Worm (Caenorhabditis elegans) whole organism, late embryonic: Measurements from ENCODE around the gene F52G3.5.

Source experiments
- C38D4.7 ChIP-seq: fragments of 200-800 bp; sonication (Bioruptor generic); optimal IDR thresholded peaks from 2 replicates; lab custom pipeline; 2018; ENCODE audit warnings: mild to moderate bottlenecking, missing genetic modification characterization, moderate library complexity, missing compliant biosample characterization
- K02D7.2 ChIP-seq: sonication (generic microtip); optimal IDR thresholded peaks from 2 replicates; lab custom pipeline; 2017; ENCODE audit warnings: mild to moderate bottlenecking, missing genetic modification characterization, missing compliant biosample characterization
- K09A11.1 ChIP-seq: sonication (generic microtip); optimal IDR thresholded peaks from 2 replicates; lab custom pipeline; 2017; ENCODE audit warnings: antibody characterized with exemption, mild to moderate bottlenecking, missing genetic modification characterization, missing compliant biosample characterization; ENCODE audit not compliant: insufficient read depth
- ama-1 ChIP-seq: fragments of 150-350 bp; optimal IDR thresholded peaks from 2 replicates; lab custom pipeline; 2014
- ceh-18 ChIP-seq: sonication (generic microtip); optimal IDR thresholded peaks from 2 replicates; lab custom pipeline; 2016; ENCODE audit warnings: missing genetic modification characterization, missing compliant biosample characterization
- ceh-19 ChIP-seq: fragments of 200-800 bp; sonication (Bioruptor generic); optimal IDR thresholded peaks from 2 replicates; lab custom pipeline; 2018; ENCODE audit warnings: mild to moderate bottlenecking, missing genetic modification characterization, missing compliant biosample characterization
- ceh-34 ChIP-seq: sonication (generic microtip); optimal IDR thresholded peaks from 2 replicates; lab custom pipeline; 2016; ENCODE audit warnings: mild to moderate bottlenecking, missing genetic modification characterization, missing compliant biosample characterization
- ceh-45 ChIP-seq: fragments of 200-800 bp; sonication (Bioruptor generic); IDR thresholded peaks from 2 replicates; pipeline ENCODE4 v1.3.6; 2022; ENCODE audit warnings: missing genetic modification reagents, missing genetic modification characterization, missing compliant biosample characterization
- ceh-48 ChIP-seq: sonication (generic microtip); optimal IDR thresholded peaks from 2 replicates; lab custom pipeline; 2016; ENCODE audit warnings: missing genetic modification characterization, inconsistent platforms, missing compliant biosample characterization
- ceh-9 ChIP-seq: sonication (generic microtip); optimal IDR thresholded peaks from 2 replicates; lab custom pipeline; 2016; ENCODE audit warnings: mild to moderate bottlenecking, missing genetic modification characterization, inconsistent platforms, missing compliant biosample characterization
- che-1 ChIP-seq: sonication (generic microtip); optimal IDR thresholded peaks from 2 replicates; lab custom pipeline; 2016; ENCODE audit warnings: mild to moderate bottlenecking, missing genetic modification characterization, missing compliant biosample characterization
- dmd-4 ChIP-seq: sonication (generic microtip); optimal IDR thresholded peaks from 2 replicates; lab custom pipeline; 2016; ENCODE audit warnings: borderline replicate concordance, missing genetic modification characterization, missing compliant biosample characterization
- dve-1 ChIP-seq: sonication (generic microtip); optimal IDR thresholded peaks from 2 replicates; lab custom pipeline; 2017; ENCODE audit warnings: antibody characterized with exemption, mild to moderate bottlenecking, missing genetic modification characterization, missing compliant biosample characterization
- elt-2 ChIP-seq: sonication (generic microtip); optimal IDR thresholded peaks from 2 replicates; lab custom pipeline; 2016; ENCODE audit warnings: missing genetic modification reagents, missing genetic modification characterization, missing compliant biosample characterization
- ets-4 ChIP-seq: sonication (generic microtip); optimal IDR thresholded peaks from 2 replicates; lab custom pipeline; 2016; ENCODE audit warnings: missing genetic modification characterization, missing compliant biosample characterization
- eyg-1 ChIP-seq: sonication (generic microtip); optimal IDR thresholded peaks from 2 replicates; lab custom pipeline; 2016; ENCODE audit warnings: missing genotype, missing genetic modification characterization, missing compliant biosample characterization
- fax-1 ChIP-seq: sonication (generic microtip); optimal IDR thresholded peaks from 2 replicates; lab custom pipeline; 2016; ENCODE audit warnings: missing genotype, missing genetic modification characterization, missing compliant biosample characterization
- fkh-6 ChIP-seq: sonication (generic microtip); optimal IDR thresholded peaks from 2 replicates; lab custom pipeline; 2016; ENCODE audit warnings: missing genetic modification characterization, missing compliant biosample characterization
- hlh-6 ChIP-seq: sonication (generic microtip); optimal IDR thresholded peaks from 2 replicates; lab custom pipeline; 2016; ENCODE audit warnings: missing genotype, missing genetic modification characterization, missing compliant biosample characterization
- lim-6 ChIP-seq: sonication (generic microtip); optimal IDR thresholded peaks from 2 replicates; lab custom pipeline; 2016; ENCODE audit warnings: missing genetic modification characterization, missing compliant biosample characterization
- madf-2 ChIP-seq: sonication (generic microtip); optimal IDR thresholded peaks from 2 replicates; lab custom pipeline; 2017; ENCODE audit warnings: missing genetic modification characterization, missing compliant biosample characterization
- nhr-232 ChIP-seq: sonication (generic microtip); optimal IDR thresholded peaks from 2 replicates; lab custom pipeline; 2016; ENCODE audit warnings: missing genetic modification characterization, missing compliant biosample characterization
- npax-4 ChIP-seq: sonication (generic microtip); optimal IDR thresholded peaks from 2 replicates; lab custom pipeline; 2016; ENCODE audit warnings: missing genetic modification characterization, missing compliant biosample characterization
- odd-2 ChIP-seq: sonication (generic microtip); optimal IDR thresholded peaks from 2 replicates; lab custom pipeline; 2017; ENCODE audit warnings: antibody characterized with exemption, mild to moderate bottlenecking, missing genetic modification characterization, missing compliant biosample characterization
- pag-3 ChIP-seq: sonication (generic microtip); optimal IDR thresholded peaks from 2 replicates; lab custom pipeline; 2016; ENCODE audit warnings: missing compliant biosample characterization, missing genetic modification characterization, borderline replicate concordance
- pax-1 ChIP-seq: fragments of 150-350 bp; optimal IDR thresholded peaks from 2 replicates; lab custom pipeline; 2014; ENCODE audit warnings: missing biosample characterization, missing genetic modification characterization
- pha-2 ChIP-seq: sonication (generic microtip); optimal IDR thresholded peaks from 2 replicates; lab custom pipeline; 2017; ENCODE audit warnings: mild to moderate bottlenecking, missing genetic modification characterization, missing compliant biosample characterization
- pha-4 ChIP-seq: fragments of 150-350 bp; optimal IDR thresholded peaks from 2 replicates; lab custom pipeline; 2018; ENCODE audit warnings: missing biosample characterization, missing genetic modification reagents, missing genetic modification characterization
- pqm-1 ChIP-seq: sonication (generic microtip); optimal IDR thresholded peaks from 2 replicates; lab custom pipeline; 2016; ENCODE audit warnings: missing genetic modification characterization, missing compliant biosample characterization
- pros-1 ChIP-seq: fragments of 150-350 bp; optimal IDR thresholded peaks from 2 replicates; lab custom pipeline; 2014; ENCODE audit warnings: missing biosample characterization, missing genetic modification reagents, missing genetic modification characterization
- rnt-1 ChIP-seq: sonication (generic microtip); optimal IDR thresholded peaks from 2 replicates; lab custom pipeline; 2016; ENCODE audit warnings: missing genetic modification characterization, missing compliant biosample characterization
- sox-2 ChIP-seq: fragments of 200-800 bp; sonication (Bioruptor generic); IDR thresholded peaks from 2 replicates; pipeline ENCODE4 v1.3.6; 2022; ENCODE audit warnings: missing genetic modification reagents, missing genetic modification characterization, missing compliant biosample characterization
- tbx-7 ChIP-seq: sonication (generic microtip); optimal IDR thresholded peaks from 2 replicates; lab custom pipeline; 2016; ENCODE audit warnings: missing genotype, missing genetic modification characterization, missing compliant biosample characterization
- ttx-3 ChIP-seq: sonication (generic microtip); optimal IDR thresholded peaks from 2 replicates; lab custom pipeline; 2016; ENCODE audit warnings: missing genetic modification reagents, missing genetic modification characterization, missing compliant biosample characterization
- unc-3 ChIP-seq, 2 experiments: fragments of 200-800 bp in 1 of 2; sonication (Bioruptor generic) in 1 of 2; sonication (generic microtip) in 1 of 2; conservative IDR thresholded peaks in 1 of 2; optimal IDR thresholded peaks in 1 of 2; 2 replicates each; pipeline versions ENCODE4 v1.3.6 to Lab custom; 2016 to 2022; ENCODE audit warnings: missing compliant biosample characterization in 2 of 2, missing genetic modification characterization in 2 of 2, missing genetic modification reagents in 1 of 2
- unc-42 ChIP-seq: sonication (generic microtip); optimal IDR thresholded peaks from 2 replicates; lab custom pipeline; 2016; ENCODE audit warnings: missing genotype, missing genetic modification characterization, missing compliant biosample characterization
- unc-86 ChIP-seq: sonication (generic microtip); optimal IDR thresholded peaks from 2 replicates; lab custom pipeline; 2016; ENCODE audit warnings: missing genetic modification characterization, missing compliant biosample characterization
- ztf-16 ChIP-seq: sonication (generic microtip); optimal IDR thresholded peaks from 2 replicates; lab custom pipeline; 2017; ENCODE audit warnings: missing genetic modification characterization, missing compliant biosample characterization

The F52G3.5 gene

ce11 chrX:16976043-16976442 lies at the start of gene F52G3.5:
F52G3.5 (minus strand) TSS chrX:16976143.
- no peak for TF ChIP-seq ceh-34 (tag; lab: Kevin White, UChicago)
- no peak for TF ChIP-seq unc-86 (tag; lab: Kevin White, UChicago)
- no peak for TF ChIP-seq che-1
- TF ChIP-seq sox-2 (GFP tag; lab: Robert Waterston, UW), result no peak
- TF ChIP-seq nhr-232 (tag; lab: Kevin White, UChicago), result no peak
- TF ChIP-seq pax-1 (tag; lab: Kevin White, UChicago), result no peak

- no peak for TF ChIP-seq ets-4 (tag; lab: Kevin White, UChicago)
- TF ChIP-seq unc-86 (tag; lab: Kevin White, UChicago), result no peak
- TF ChIP-seq pqm-1, result no peak
- no peak for TF ChIP-seq ama-1 (lab: Kevin White, UChicago)
- no peak for TF ChIP-seq pros-1 (tag; lab: Kevin White, UChicago)
- no peak for TF ChIP-seq eyg-1 (tag; lab: Kevin White, UChicago)
- TF ChIP-seq sox-2 (GFP tag; lab: Robert Waterston, UW), result no peak
- no peak for TF ChIP-seq npax-4
- TF ChIP-seq C38D4.7 (GFP tag; lab: Kevin White, UChicago), result no peak
- TF ChIP-seq K09A11.1 (tag; lab: Kevin White, UChicago), result no peak
- no peak for TF ChIP-seq ceh-48 (tag; lab: Kevin White, UChicago)
- TF ChIP-seq tbx-7 (tag; lab: Kevin White, UChicago), result no peak
- no peak for TF ChIP-seq ceh-45 (GFP tag; lab: Robert Waterston, UW)
- no peak for TF ChIP-seq ceh-9 (tag; lab: Kevin White, UChicago)
- TF ChIP-seq pha-2 (tag; lab: Kevin White, UChicago), result no peak
These were observed 44.9 kb upstream of the F52G3.5 start, which contains the start of gene F35B3.4 for ce11 chrX:17020858-17021257. F35B3.4 (minus strand) TSS chrX:17020958.

DNA sequence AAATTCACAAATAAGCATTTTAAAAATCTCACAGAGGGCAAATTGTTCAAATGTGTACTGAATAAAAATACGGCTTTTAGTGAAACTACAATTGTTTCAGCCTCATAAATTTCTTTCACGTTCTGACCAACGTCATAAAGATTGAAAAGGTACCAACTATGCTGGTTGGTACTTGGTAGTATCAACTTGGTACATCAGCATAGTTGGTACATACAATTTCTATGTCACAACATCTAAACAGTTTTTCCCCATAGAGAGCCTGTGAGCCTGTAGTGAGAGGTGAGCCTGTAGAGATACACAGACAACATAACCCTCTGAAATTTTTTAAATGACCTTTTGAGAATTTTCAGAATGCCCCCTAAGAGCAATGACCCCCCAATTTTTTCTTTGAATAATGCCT lies 43.2 kb upstream of the F52G3.5 start:
- TF ChIP-seq odd-2 (tag; lab: Kevin White, UChicago) (no peak), K02D7.2 (tag; lab: Kevin White, UChicago) (no peak), ceh-18 (tag; lab: Kevin White, UChicago) (no peak), pros-1 (tag; lab: Kevin White, UChicago) (no peak), unc-3 (GFP tag; conservative IDR thresholded peaks at IDR 0.05; lab: Robert Waterston, UW) (no peak), unc-3 (tag; optimal IDR thresholded peaks at IDR 0.05; lab: Kevin White, UChicago) (no peak), ama-1 (lab: Kevin White, UChicago) (no peak), dve-1 (no peak), elt-2 (tag; lab: Kevin White, UChicago) (no peak), hlh-6 (tag; lab: Kevin White, UChicago) (no peak), nhr-232 (tag; lab: Kevin White, UChicago) (no peak), pag-3 (no peak)
- TF ChIP-seq, all 69 proteins: peak for 0

DNA sequence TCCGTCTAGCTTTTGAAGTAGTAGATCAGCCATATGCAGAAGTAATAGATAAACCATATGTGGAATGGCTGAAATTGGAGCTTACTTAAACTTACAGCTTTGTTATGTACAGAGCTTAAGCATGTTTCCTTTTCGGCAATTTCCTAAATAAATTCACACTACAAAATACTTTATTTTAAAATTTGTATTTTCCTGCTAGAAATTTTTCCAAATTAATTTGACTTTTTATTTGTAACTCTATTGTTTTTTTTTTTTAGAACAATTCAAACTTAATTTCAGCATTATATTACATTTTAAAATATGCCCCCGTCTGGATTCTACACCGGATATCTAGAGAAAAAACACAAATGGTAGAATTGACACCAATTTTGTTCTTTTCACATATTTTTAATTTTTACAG lies 37.2 kb upstream of the F52G3.5 start, which contains the start of gene F35B3.3:
Gene F35B3.3, plus strand, starts transcription at position 301 of the 400 bp plus-strand sequence.
- no peak for TF ChIP-seq che-1
- no peak for TF ChIP-seq ceh-45 (GFP tag; lab: Robert Waterston, UW)
- no peak for TF ChIP-seq npax-4
- no peak for TF ChIP-seq unc-3 (GFP tag; conservative IDR thresholded peaks at IDR 0.05; lab: Robert Waterston, UW)
- TF ChIP-seq unc-3 (tag; optimal IDR thresholded peaks at IDR 0.05; lab: Kevin White, UChicago), result no peak
- TF ChIP-seq rnt-1 (tag; lab: Kevin White, UChicago), result no peak
- no peak for TF ChIP-seq pha-4 (tag; lab: Kevin White, UChicago)
- TF ChIP-seq pqm-1, result no peak
- TF ChIP-seq dve-1, result no peak
- TF ChIP-seq ztf-16, result no peak
- no peak for TF ChIP-seq ets-4 (tag; lab: Kevin White, UChicago)
- TF ChIP-seq odd-2 (tag; lab: Kevin White, UChicago), result no peak
- TF ChIP-seq ceh-19 (GFP tag; lab: Kevin White, UChicago), result no peak
- TF ChIP-seq madf-2 (tag; lab: Kevin White, UChicago), result no peak
- TF ChIP-seq nhr-232 (tag; lab: Kevin White, UChicago), result no peak
- TF ChIP-seq ttx-3 (tag; lab: Kevin White, UChicago), result no peak
- no peak for TF ChIP-seq dmd-4 (tag; lab: Kevin White, UChicago)
- no peak for TF ChIP-seq fkh-6 (tag; lab: Kevin White, UChicago)
- TF ChIP-seq fax-1 (tag; lab: Kevin White, UChicago), result no peak
- no peak for TF ChIP-seq lim-6
- TF ChIP-seq unc-42 (tag; lab: Kevin White, UChicago), result no peak
